Worm (Caenorhabditis elegans) whole organism, L4 larva: ENCODE results near the gene T27E7.4.

Experiments
- F10B5.3 ChIP-seq: sonication (generic microtip); optimal IDR thresholded peaks from 2 replicates; lab custom pipeline; 2016; ENCODE audit warnings: mild to moderate bottlenecking, missing genetic modification characterization, missing compliant biosample characterization
- Y105C5A.15 ChIP-seq: fragments of 200-800 bp; sonication (Bioruptor generic); IDR thresholded peaks from 2 replicates; pipeline ENCODE4 v1.3.6; 2022; ENCODE audit warnings: missing genetic modification characterization, missing compliant biosample characterization
- Y48G9A.11 ChIP-seq: fragments of 200-800 bp; sonication (Bioruptor generic); IDR thresholded peaks from 2 replicates; pipeline ENCODE4 v1.3.6; 2022; ENCODE audit warnings: missing genetic modification reagents, missing genetic modification characterization, missing compliant biosample characterization
- Y75B8A.6 ChIP-seq: fragments of 200-800 bp; sonication (Bioruptor generic); IDR thresholded peaks from 2 replicates; pipeline ENCODE4 v1.3.6; 2022; ENCODE audit warnings: missing genetic modification reagents, missing genetic modification characterization, missing compliant biosample characterization
- ZK337.2 ChIP-seq: fragments of 200-800 bp; sonication (Bioruptor generic); IDR thresholded peaks from 2 replicates; pipeline ENCODE4 v1.3.6; 2022; ENCODE audit warnings: missing genetic modification reagents, missing genetic modification characterization, missing compliant biosample characterization
- ZK546.5 ChIP-seq, 2 experiments: sonication (generic microtip); optimal IDR thresholded peaks; 2 replicates each; lab custom pipeline; 2017; ENCODE audit warnings: missing biosample characterization in 2 of 2, missing genetic modification characterization in 2 of 2
- arid-1 ChIP-seq: fragments of 200-800 bp; sonication (Bioruptor generic); conservative IDR thresholded peaks from 2 replicates; pipeline ENCODE4 v1.3.6; 2022; ENCODE audit warnings: missing genetic modification reagents, missing genetic modification characterization, missing compliant biosample characterization
- ceh-20 ChIP-seq: fragments of 200-800 bp; sonication (Bioruptor generic); IDR thresholded peaks from 2 replicates; pipeline ENCODE4 v1.3.6; 2022; ENCODE audit warnings: missing genetic modification reagents, missing genetic modification characterization, missing compliant biosample characterization
- ceh-28 ChIP-seq: fragments of 150-350 bp; optimal IDR thresholded peaks from 2 replicates; lab custom pipeline; 2014; ENCODE audit warnings: missing biosample characterization, missing genetic modification reagents, missing genetic modification characterization
- ceh-44 ChIP-seq: fragments of 200-800 bp; sonication (Bioruptor generic); IDR thresholded peaks from 2 replicates; pipeline ENCODE4 v1.3.6; 2022; ENCODE audit warnings: missing genetic modification reagents, missing genetic modification characterization, missing compliant biosample characterization
- ceh-62 ChIP-seq: sonication (generic microtip); optimal IDR thresholded peaks from 2 replicates; lab custom pipeline; 2017; ENCODE audit warnings: missing biosample characterization, missing genetic modification characterization
- cey-2 ChIP-seq: sonication (generic microtip); optimal IDR thresholded peaks from 3 replicates; lab custom pipeline; 2017; ENCODE audit warnings: missing genetic modification characterization, mild to moderate bottlenecking, missing compliant biosample characterization, antibody characterized with exemption, borderline replicate concordance; ENCODE audit not compliant: insufficient read depth
- daf-8 ChIP-seq: fragments of 200-800 bp; sonication (Bioruptor generic); IDR thresholded peaks from 2 replicates; pipeline ENCODE4 v1.3.6; 2022; ENCODE audit warnings: missing genetic modification characterization, missing compliant biosample characterization
- dmd-6 ChIP-seq: fragments of 200-800 bp; sonication (Bioruptor generic); IDR thresholded peaks from 2 replicates; pipeline ENCODE4 v1.3.6; 2022; ENCODE audit warnings: missing genetic modification reagents, missing genetic modification characterization, missing compliant biosample characterization
- dmd-8 ChIP-seq: fragments of 200-800 bp; sonication (Bioruptor generic); IDR thresholded peaks from 2 replicates; pipeline ENCODE4 v1.3.6; 2022; ENCODE audit warnings: missing genetic modification characterization, missing compliant biosample characterization
- dmd-9 ChIP-seq: fragments of 200-800 bp; sonication (Bioruptor generic); IDR thresholded peaks from 2 replicates; pipeline ENCODE4 v1.3.6; 2022; ENCODE audit warnings: missing genetic modification reagents, missing genetic modification characterization, missing compliant biosample characterization
- duxl-1 ChIP-seq: sonication (generic microtip); optimal IDR thresholded peaks from 2 replicates; lab custom pipeline; 2016; ENCODE audit warnings: mild to moderate bottlenecking, missing genetic modification characterization, moderate library complexity, missing compliant biosample characterization; ENCODE audit not compliant: poor library complexity
- hlh-30 ChIP-seq: sonication (generic microtip); optimal IDR thresholded peaks from 2 replicates; lab custom pipeline; 2017; ENCODE audit warnings: antibody characterized with exemption, mild to moderate bottlenecking, missing genetic modification characterization, missing compliant biosample characterization; ENCODE audit not compliant: insufficient read depth
- lin-38 ChIP-seq: fragments of 200-800 bp; sonication (Bioruptor generic); IDR thresholded peaks from 2 replicates; pipeline ENCODE4 v1.3.6; 2022; ENCODE audit warnings: missing genetic modification reagents, missing genetic modification characterization, missing compliant biosample characterization
- lir-3 ChIP-seq: sonication (generic microtip); optimal IDR thresholded peaks from 2 replicates; lab custom pipeline; 2016; ENCODE audit warnings: mild to moderate bottlenecking, missing genetic modification characterization, missing compliant biosample characterization
- mdt-29 ChIP-seq: fragments of 200-800 bp; sonication (Bioruptor generic); IDR thresholded peaks from 2 replicates; pipeline ENCODE4 v1.3.6; 2022; ENCODE audit warnings: missing genetic modification reagents, missing genetic modification characterization, missing compliant biosample characterization
- mep-1 ChIP-seq: fragments of 150-350 bp; sonication (generic microtip); optimal IDR thresholded peaks from 3 replicates; lab custom pipeline; 2014; ENCODE audit warnings: missing biosample characterization, missing genetic modification characterization
- mes-2 ChIP-seq: sonication (generic microtip); optimal IDR thresholded peaks from 2 replicates; lab custom pipeline; 2016; ENCODE audit warnings: missing genotype, mild to moderate bottlenecking, missing genetic modification characterization, missing compliant biosample characterization; ENCODE audit not compliant: poor library complexity, severe bottlenecking
- nhr-42 ChIP-seq: fragments of 200-800 bp; sonication (Bioruptor generic); IDR thresholded peaks from 2 replicates; pipeline ENCODE4 v1.3.6; 2022; ENCODE audit warnings: missing genetic modification characterization, missing compliant biosample characterization
- set-16 ChIP-seq: fragments of 200-800 bp; sonication (Bioruptor generic); IDR thresholded peaks from 2 replicates; pipeline ENCODE4 v1.3.6; 2022; ENCODE audit warnings: missing genetic modification reagents, missing genetic modification characterization, missing compliant biosample characterization
- skn-1 ChIP-seq: fragments of 150-350 bp; optimal IDR thresholded peaks from 2 replicates; lab custom pipeline; 2014; ENCODE audit warnings: missing biosample characterization, missing genetic modification characterization
- snpc-1.2 ChIP-seq: fragments of 200-800 bp; sonication (Bioruptor generic); IDR thresholded peaks from 2 replicates; pipeline ENCODE4 v1.3.6; 2022; ENCODE audit warnings: missing genetic modification reagents, missing genetic modification characterization, missing compliant biosample characterization
- snpc-4 ChIP-seq: fragments of 150-350 bp; optimal IDR thresholded peaks from 2 replicates; lab custom pipeline; 2014; ENCODE audit warnings: missing biosample characterization, missing genetic modification characterization
- spr-3 ChIP-seq: fragments of 200-800 bp; sonication (Bioruptor generic); optimal IDR thresholded peaks from 2 replicates; lab custom pipeline; 2018; ENCODE audit warnings: mild to moderate bottlenecking, missing genetic modification characterization, missing compliant biosample characterization
- unc-130 ChIP-seq: sonication (generic microtip); optimal IDR thresholded peaks from 2 replicates; lab custom pipeline; 2016; ENCODE audit warnings: missing genetic modification reagents, missing genetic modification characterization, missing compliant biosample characterization
- vab-7 ChIP-seq: fragments of 200-800 bp; sonication (Bioruptor generic); IDR thresholded peaks from 2 replicates; pipeline ENCODE4 v1.3.6; 2022; ENCODE audit warnings: missing genetic modification reagents, missing genetic modification characterization, missing compliant biosample characterization

T27E7.4 gene

ce11 chrIV:14530031-14530430 is 4.8 kb downstream of the T27E7.4 start:
- no peak for TF ChIP-seq dmd-8 (GFP tag; lab: Robert Waterston, UW)
- TF ChIP-seq Y105C5A.15 (GFP tag; lab: Robert Waterston, UW) = no peak
- TF ChIP-seq snpc-1.2 (GFP tag; lab: Robert Waterston, UW) = peak; percentile 66
- TF ChIP-seq spr-3 = no peak
- no peak for TF ChIP-seq ceh-44 (GFP tag; lab: Robert Waterston, UW)

ce11 chrIV:14528718-14529117 is 6.1 kb downstream of the T27E7.4 start, which contains the start of gene T27E7.3:
T27E7.3 (plus strand) TSS chrIV:14529018.
- TF ChIP-seq daf-8 (GFP tag; lab: Robert Waterston, UW) (no peak), arid-1 (no peak), set-16 (GFP tag; lab: Robert Waterston, UW) (no peak), dmd-9 (GFP tag; lab: Robert Waterston, UW) (no peak), nhr-42 (GFP tag; lab: Robert Waterston, UW) (no peak), cey-2 (tag; lab: Kevin White, UChicago) (no peak), dmd-8 (GFP tag; lab: Robert Waterston, UW) (no peak), lir-3 (tag; lab: Kevin White, UChicago) (no peak), ZK546.5 (tag; optimal IDR thresholded peaks at IDR 0.05; lab: Kevin White, UChicago) (no peak), hlh-30 (tag; lab: Kevin White, UChicago) (no peak), Y105C5A.15 (GFP tag; lab: Robert Waterston, UW) (no peak), mes-2 (tag; lab: Kevin White, UChicago) (no peak), duxl-1 (tag; lab: Kevin White, UChicago) (no peak), mdt-29 (GFP tag; lab: Robert Waterston, UW) (no peak), skn-1 (tag; lab: Kevin White, UChicago) (no peak), snpc-4 (tag; lab: Kevin White, UChicago) (no peak)

ce11 chrIV:14525272-14526162 is 9.3 kb downstream of the T27E7.4 start:
- TF ChIP-seq ceh-44 (GFP tag; lab: Robert Waterston, UW) (peak; percentile 68; the same call in 1 of the 2 replicates), lin-38 (GFP tag; lab: Robert Waterston, UW) (peak; percentile 58), mdt-29 (GFP tag; lab: Robert Waterston, UW) (peak; percentile 93), snpc-1.2 (GFP tag; lab: Robert Waterston, UW) (peak; percentile 100), vab-7 (GFP tag; lab: Robert Waterston, UW) (0 out of 2 replicates have a peak, but pooled peaks have one; percentile 10), Y48G9A.11 (peak; percentile 74), unc-130 (GFP tag; lab: Kevin White, UChicago) (peak; percentile 12)

ce11 chrIV:14523568-14523967 is 11.3 kb downstream of the T27E7.4 start, which contains the start of gene srh-63:
srh-63 (plus strand) TSS chrIV:14523868.
- TF ChIP-seq F10B5.3 (tag; lab: Kevin White, UChicago) = no peak
- TF ChIP-seq ceh-20 (GFP tag; lab: Robert Waterston, UW) = no peak
- no peak for TF ChIP-seq dmd-8 (GFP tag; lab: Robert Waterston, UW)
- no peak for TF ChIP-seq ceh-62 (tag; lab: Kevin White, UChicago)
- no peak for TF ChIP-seq mep-1 (tag; lab: Kevin White, UChicago)
- TF ChIP-seq set-16 (GFP tag; lab: Robert Waterston, UW) = no peak
- TF ChIP-seq skn-1 (tag; lab: Kevin White, UChicago) = no peak
- TF ChIP-seq ceh-28 (tag; lab: Kevin White, UChicago) = no peak
- TF ChIP-seq dmd-6 (GFP tag; lab: Robert Waterston, UW) = no peak
- TF ChIP-seq Y75B8A.6 (GFP tag; lab: Robert Waterston, UW) = no peak
- TF ChIP-seq ZK337.2 (GFP tag; lab: Robert Waterston, UW) = no peak
- TF ChIP-seq, all 104 proteins: peak for 0
